Fruit fly (Drosophila melanogaster) whole organism: ENCODE results near the gene CG11470.

Experiments used
- Dll ChIP-seq: fragments of >200 bp; optimal IDR thresholded peaks from 2 replicates; lab custom pipeline; 2017
- pan ChIP-seq: fragments of >200 bp; optimal IDR thresholded peaks from 2 replicates; lab custom pipeline; 2017
- psq ChIP-seq: fragments of >200 bp; optimal IDR thresholded peaks from 2 replicates; lab custom pipeline; 2017
- usp ChIP-seq: fragments of >200 bp; optimal IDR thresholded peaks from 2 replicates; lab custom pipeline; 2017; ENCODE audit warnings: missing biosample characterization, missing genetic modification characterization, mixed read lengths

- TF ChIP-seq usp (no peak), pan (lab: Kevin White, UChicago) (no peak), Dll (lab: Kevin White, UChicago) (no peak), psq (lab: Kevin White, UChicago) (no peak)
These were observed 6.3 kb downstream of the CG11470 start for dm6 chr3R:29583299-29583698.
